Fruit fly (Drosophila melanogaster) whole organism, pupa: ENCODE measurements around the gene CG5973.
A peak's percentile ranks its signal among the peaks of the same experiment; 100 is the strongest.

Experiments
- CG10348 ChIP-seq: fragments of 200-800 bp; sonication (Bioruptor generic); IDR thresholded peaks from 2 replicates; pipeline ENCODE4 v1.3.6; 2022; ENCODE audit warnings: missing biosample characterization, missing genetic modification characterization
- CG12605 ChIP-seq: fragments of 200-800 bp; sonication (Bioruptor generic); IDR thresholded peaks from 2 replicates; pipeline ENCODE4 v1.3.6; 2022; ENCODE audit warnings: missing biosample characterization, missing genetic modification characterization
- CG13204 ChIP-seq: fragments of 200-800 bp; sonication (Bioruptor generic); optimal IDR thresholded peaks from 2 replicates; lab custom pipeline; 2018; ENCODE audit warnings: missing biosample characterization, mild to moderate bottlenecking, missing genetic modification characterization, moderate library complexity
- CG14655 ChIP-seq: fragments of 200-800 bp; sonication (Bioruptor generic); optimal IDR thresholded peaks from 3 replicates; lab custom pipeline; 2017; ENCODE audit warnings: mild to moderate bottlenecking, missing biosample characterization, missing genetic modification reagents, missing genetic modification characterization
- CG15710 ChIP-seq: fragments of 200-800 bp; sonication (Bioruptor generic); optimal IDR thresholded peaks from 2 replicates; lab custom pipeline; 2018; ENCODE audit warnings: missing biosample characterization, mild to moderate bottlenecking, missing genetic modification characterization, moderate library complexity
- CG17806 ChIP-seq: fragments of 200-800 bp; sonication (Bioruptor generic); optimal IDR thresholded peaks from 2 replicates; lab custom pipeline; 2018; ENCODE audit warnings: missing biosample characterization, mild to moderate bottlenecking, missing genetic modification characterization, moderate library complexity
- CG32121 ChIP-seq: fragments of 200-800 bp; sonication (Bioruptor generic); IDR thresholded peaks from 2 replicates; pipeline ENCODE4 v1.3.6; 2022; ENCODE audit warnings: missing biosample characterization, missing genetic modification characterization
- CG34367 ChIP-seq: fragments of 200-800 bp; sonication (Bioruptor generic); optimal IDR thresholded peaks from 2 replicates; lab custom pipeline; 2018; ENCODE audit warnings: missing biosample characterization, mild to moderate bottlenecking, missing genetic modification characterization
- CG4496 ChIP-seq: fragments of 200-800 bp; sonication (Bioruptor generic); IDR thresholded peaks from 3 replicates; pipeline ENCODE4 v1.3.6; 2022; ENCODE audit warnings: missing biosample characterization, missing genetic modification characterization
- CG8159 ChIP-seq: fragments of 200-800 bp; sonication (Bioruptor generic); optimal IDR thresholded peaks from 3 replicates; lab custom pipeline; 2018; ENCODE audit warnings: missing biosample characterization, mild to moderate bottlenecking, missing genetic modification characterization, moderate library complexity
- CG8301 ChIP-seq: fragments of 200-800 bp; sonication (Bioruptor generic); optimal IDR thresholded peaks from 2 replicates; lab custom pipeline; 2018; ENCODE audit warnings: missing biosample characterization, mild to moderate bottlenecking, missing genetic modification characterization
- CG9948 ChIP-seq: fragments of 200-800 bp; sonication (Bioruptor generic); optimal IDR thresholded peaks from 2 replicates; lab custom pipeline; 2018; ENCODE audit warnings: missing biosample characterization, mild to moderate bottlenecking, missing genetic modification characterization, moderate library complexity
- D1 ChIP-seq: fragments of 200-800 bp; sonication (Bioruptor generic); optimal IDR thresholded peaks from 2 replicates; lab custom pipeline; 2018; ENCODE audit warnings: missing biosample characterization, mild to moderate bottlenecking, missing genetic modification characterization, moderate library complexity
- EcR ChIP-seq: fragments of 200-800 bp; sonication (Bioruptor generic); optimal IDR thresholded peaks from 3 replicates; lab custom pipeline; 2019; ENCODE audit warnings: missing biosample characterization, missing genetic modification characterization, mild to moderate bottlenecking, moderate library complexity, missing genetic modification reagents
- Ets98B ChIP-seq: fragments of 200-800 bp; sonication (Bioruptor generic); IDR thresholded peaks from 2 replicates; pipeline ENCODE4 v1.3.6; 2022; ENCODE audit warnings: missing biosample characterization, missing genetic modification characterization
- Pif1A ChIP-seq: fragments of 200-800 bp; sonication (Bioruptor generic); optimal IDR thresholded peaks from 3 replicates; lab custom pipeline; 2016; ENCODE audit warnings: missing biosample characterization, missing genetic modification characterization
- Pif1B ChIP-seq: fragments of 200-800 bp; sonication (Bioruptor generic); optimal IDR thresholded peaks from 3 replicates; lab custom pipeline; 2016; ENCODE audit warnings: missing biosample characterization, missing genetic modification characterization
- Snoo ChIP-seq: fragments of 200-800 bp; sonication (Bioruptor generic); optimal IDR thresholded peaks from 3 replicates; lab custom pipeline; 2017; ENCODE audit warnings: missing biosample characterization, mild to moderate bottlenecking, missing genetic modification characterization, inconsistent platforms
- fd96Ca ChIP-seq: fragments of 200-800 bp; sonication (Bioruptor generic); IDR thresholded peaks from 3 replicates; pipeline ENCODE4 v1.3.6; 2022; ENCODE audit warnings: missing biosample characterization, missing genetic modification characterization
- gl ChIP-seq: fragments of 200-800 bp; sonication (Bioruptor generic); optimal IDR thresholded peaks from 2 replicates; lab custom pipeline; 2018; ENCODE audit warnings: missing biosample characterization, mild to moderate bottlenecking, missing genetic modification characterization
- rn ChIP-seq: fragments of 200-800 bp; sonication (Bioruptor generic); IDR thresholded peaks from 2 replicates; pipeline ENCODE4 v1.3.6; 2022; ENCODE audit warnings: missing biosample characterization, missing genetic modification characterization

The CG5973 gene

dm6 chr2L:7442106-7442505, 4.8 kb downstream of the CG5973 start:
- TF ChIP-seq CG32121 (GFP tag; lab: Robert Waterston, UW) = no peak
- TF ChIP-seq CG4496 = no peak
- TF ChIP-seq D1 = no peak
- TF ChIP-seq gl (tag; lab: Kevin White, UChicago) = no peak
- no peak for TF ChIP-seq Ets98B
- TF ChIP-seq CG10348 (GFP tag; lab: Robert Waterston, UW) = no peak
- no peak for TF ChIP-seq CG9948 (tag; lab: Kevin White, UChicago)
- TF ChIP-seq CG34367 (tag; lab: Kevin White, UChicago) = no peak
- TF ChIP-seq CG15710 (tag; lab: Kevin White, UChicago) = no peak
- TF ChIP-seq CG8301 = no peak
- TF ChIP-seq CG13204 (GFP tag; lab: Kevin White, UChicago) = no peak
- no peak for TF ChIP-seq rn (GFP tag; lab: Robert Waterston, UW)
- TF ChIP-seq Snoo (tag; lab: Kevin White, UChicago) = no peak
- TF ChIP-seq fd96Ca (GFP tag; lab: Robert Waterston, UW) = no peak
- no peak for TF ChIP-seq Pif1A
- no peak for TF ChIP-seq Pif1B (GFP tag; lab: Kevin White, UChicago)
- no peak for TF ChIP-seq EcR (GFP tag; lab: Kevin White, UChicago)
- TF ChIP-seq CG17806 (tag; lab: Kevin White, UChicago) = no peak
- TF ChIP-seq CG14655 (GFP tag; lab: Kevin White, UChicago) = no peak

dm6 chr2L:7442929-7443328, 5.6 kb downstream of the CG5973 start:
- no peak for TF ChIP-seq CG10348 (GFP tag; lab: Robert Waterston, UW)
- no peak for TF ChIP-seq Pif1B (GFP tag; lab: Kevin White, UChicago)
- no peak for TF ChIP-seq D1
- no peak for TF ChIP-seq fd96Ca (GFP tag; lab: Robert Waterston, UW)
- no peak for TF ChIP-seq CG15710 (tag; lab: Kevin White, UChicago)
- no peak for TF ChIP-seq Snoo (tag; lab: Kevin White, UChicago)
- no peak for TF ChIP-seq gl (tag; lab: Kevin White, UChicago)
- no peak for TF ChIP-seq CG17806 (tag; lab: Kevin White, UChicago)
- TF ChIP-seq, all 21 proteins: peak for 0

- TF ChIP-seq D1 (peak; percentile 12), gl (tag; lab: Kevin White, UChicago) (no peak)
These were observed 10.5 kb downstream of the CG5973 start for dm6 chr2L:7447820-7448219.

- TF ChIP-seq Ets98B (no peak), CG4496 (no peak), EcR (GFP tag; lab: Kevin White, UChicago) (peak; percentile 41)
These were observed 11.1 kb downstream of the CG5973 start for dm6 chr2L:7448371-7448770.

dm6 chr2L:7450966-7451365, 13.7 kb downstream of the CG5973 start, which contains the start of gene santa-maria:
TSS of gene santa-maria (minus strand) at chr2L:7451244.
- TF ChIP-seq CG12605 (GFP tag; lab: Robert Waterston, UW) (0 out of 2 replicates have a peak, but pooled peaks have one; percentile 19), CG13204 (GFP tag; lab: Kevin White, UChicago) (peak; percentile 72), D1 (no peak), rn (GFP tag; lab: Robert Waterston, UW) (0 out of 2 replicates have a peak, but pooled peaks have one; percentile 13)

- TF ChIP-seq EcR (GFP tag; lab: Kevin White, UChicago) = no peak
- TF ChIP-seq D1 = peak; percentile 1
These were observed 14.8 kb downstream of the CG5973 start for dm6 chr2L:7452093-7452492.

dm6 chr2L:7454112-7454511, 16.8 kb downstream of the CG5973 start, which contains the start of gene Gr28a:
TSS of gene Gr28a (minus strand) at chr2L:7454212.
- TF ChIP-seq CG4496 = no peak
- no peak for TF ChIP-seq CG13204 (GFP tag; lab: Kevin White, UChicago)
- TF ChIP-seq D1 = no peak
- TF ChIP-seq CG8159 (tag; lab: Kevin White, UChicago) = no peak
- no peak for TF ChIP-seq CG10348 (GFP tag; lab: Robert Waterston, UW)
- TF ChIP-seq gl (tag; lab: Kevin White, UChicago) = no peak
- TF ChIP-seq CG34367 (tag; lab: Kevin White, UChicago) = no peak
- TF ChIP-seq Pif1B (GFP tag; lab: Kevin White, UChicago) = no peak
- no peak for TF ChIP-seq CG12605 (GFP tag; lab: Robert Waterston, UW)
- no peak for TF ChIP-seq CG17806 (tag; lab: Kevin White, UChicago)
- TF ChIP-seq fd96Ca (GFP tag; lab: Robert Waterston, UW) = no peak

- TF ChIP-seq Snoo (tag; lab: Kevin White, UChicago) = no peak
- TF ChIP-seq EcR (GFP tag; lab: Kevin White, UChicago) = no peak
These were observed 24.9 kb downstream of the CG5973 start, which contains the start of gene Gr28b for dm6 chr2L:7462147-7462546. TSS of gene Gr28b (minus strand) at chr2L:7462247.
